Worm (Caenorhabditis elegans) whole organism, young adult: Measurements from ENCODE around the gene grl-7.
A peak's percentile ranks its signal among the peaks of the same experiment; 100 is the strongest.
"Not testable (repeated sequence)": the region's sequence is repeated elsewhere in the genome, so short reads cannot be mapped to it uniquely, and the experiment has no call there.

Experiments used
- D2030.7 ChIP-seq: fragments of 200-800 bp; sonication (Bioruptor generic); IDR thresholded peaks from 2 replicates; pipeline ENCODE4 v1.3.6; 2022; ENCODE audit warnings: missing genetic modification reagents, missing genetic modification characterization, missing compliant biosample characterization
- F33H1.4 ChIP-seq: fragments of 200-800 bp; sonication (Bioruptor generic); IDR thresholded peaks from 2 replicates; pipeline ENCODE4 v1.3.6; 2022; ENCODE audit warnings: missing genetic modification reagents, missing genetic modification characterization, missing compliant biosample characterization
- T26A5.8 ChIP-seq: sonication (generic microtip); optimal IDR thresholded peaks from 2 replicates; lab custom pipeline; 2016; ENCODE audit warnings: missing genetic modification characterization, missing compliant biosample characterization
- aptf-2 ChIP-seq: fragments of 200-800 bp; sonication (Bioruptor generic); conservative IDR thresholded peaks from 2 replicates; pipeline ENCODE4 v1.3.6; 2022; ENCODE audit warnings: missing genetic modification reagents, missing genetic modification characterization, missing compliant biosample characterization
- ceh-27 ChIP-seq: fragments of 200-800 bp; sonication (Bioruptor generic); optimal IDR thresholded peaks from 2 replicates; lab custom pipeline; 2018; ENCODE audit warnings: mild to moderate bottlenecking, missing genetic modification characterization, moderate library complexity, missing compliant biosample characterization
- dox-1 ChIP-seq: fragments of 200-800 bp; sonication (Bioruptor generic); IDR thresholded peaks from 2 replicates; pipeline ENCODE4 v1.3.6; 2022; ENCODE audit warnings: missing genetic modification reagents, missing genetic modification characterization, missing compliant biosample characterization
- dpff-1 ChIP-seq: sonication (generic microtip); optimal IDR thresholded peaks from 2 replicates; lab custom pipeline; 2017; ENCODE audit warnings: mild to moderate bottlenecking, missing genetic modification characterization, missing compliant biosample characterization
- dpl-1 ChIP-seq: fragments of 150-350 bp; optimal IDR thresholded peaks from 2 replicates; lab custom pipeline; 2014; ENCODE audit warnings: missing biosample characterization, missing genetic modification reagents, missing genetic modification characterization
- egl-18 ChIP-seq: fragments of 200-800 bp; sonication (Bioruptor generic); IDR thresholded peaks from 2 replicates; pipeline ENCODE4 v1.3.6; 2022; ENCODE audit warnings: missing genetic modification reagents, missing genetic modification characterization, missing compliant biosample characterization
- him-1 ChIP-seq: sonication (generic microtip); optimal IDR thresholded peaks from 2 replicates; lab custom pipeline; 2016; ENCODE audit warnings: missing genotype, missing genetic modification reagents, missing genetic modification characterization, missing compliant biosample characterization
- hlh-26 ChIP-seq: fragments of 200-800 bp; sonication (Bioruptor generic); conservative IDR thresholded peaks from 2 replicates; pipeline ENCODE4 v1.3.6; 2022; ENCODE audit warnings: missing genetic modification reagents, missing genetic modification characterization, missing compliant biosample characterization
- hmg-1.2 ChIP-seq: fragments of 200-800 bp; sonication (Bioruptor generic); IDR thresholded peaks from 2 replicates; pipeline ENCODE4 v1.3.6; 2022; ENCODE audit warnings: missing genetic modification reagents, missing genetic modification characterization, missing compliant biosample characterization
- hsf-1 ChIP-seq: fragments of 200-800 bp; sonication (Bioruptor generic); IDR thresholded peaks from 2 replicates; pipeline ENCODE4 v1.3.6; 2022; ENCODE audit warnings: missing genetic modification reagents, missing genetic modification characterization, missing compliant biosample characterization
- let-526 ChIP-seq: fragments of 200-800 bp; sonication (Bioruptor generic); IDR thresholded peaks from 2 replicates; pipeline ENCODE4 v1.3.6; 2022; ENCODE audit warnings: missing genetic modification reagents, missing genetic modification characterization, missing compliant biosample characterization
- let-607 ChIP-seq, 2 experiments: fragments of 200-800 bp in 1 of 2; sonication (Bioruptor generic) in 1 of 2; sonication (generic microtip) in 1 of 2; optimal IDR thresholded peaks; 2 replicates each; lab custom pipeline; 2016 to 2018; ENCODE audit warnings: mild to moderate bottlenecking in 2 of 2, missing compliant biosample characterization in 2 of 2, missing genetic modification characterization in 2 of 2, moderate library complexity in 2 of 2, missing genotype in 1 of 2
- lin-26 ChIP-seq: fragments of 200-800 bp; sonication (Bioruptor generic); IDR thresholded peaks from 2 replicates; pipeline ENCODE4 v1.3.6; 2022; ENCODE audit warnings: missing genetic modification reagents, missing genetic modification characterization, missing compliant biosample characterization
- lin-40 ChIP-seq: sonication (generic microtip); optimal IDR thresholded peaks from 2 replicates; lab custom pipeline; 2016; ENCODE audit warnings: missing genetic modification characterization, mild to moderate bottlenecking, missing compliant biosample characterization, missing genotype, missing genetic modification reagents
- lsl-1 ChIP-seq: fragments of 200-800 bp; sonication (Bioruptor generic); optimal IDR thresholded peaks from 2 replicates; lab custom pipeline; 2018; ENCODE audit warnings: mild to moderate bottlenecking, missing genetic modification characterization, moderate library complexity, missing compliant biosample characterization
- madf-3 ChIP-seq: fragments of 200-800 bp; sonication (Bioruptor generic); IDR thresholded peaks from 2 replicates; pipeline ENCODE4 v1.3.6; 2022; ENCODE audit warnings: missing genetic modification reagents, missing genetic modification characterization, missing compliant biosample characterization
- madf-6 ChIP-seq: fragments of 200-800 bp; sonication (Bioruptor generic); IDR thresholded peaks from 2 replicates; pipeline ENCODE4 v1.3.6; 2022; ENCODE audit warnings: missing genetic modification reagents, missing genetic modification characterization, missing compliant biosample characterization
- nfya-1 ChIP-seq: sonication (generic microtip); optimal IDR thresholded peaks from 2 replicates; lab custom pipeline; 2017; ENCODE audit warnings: antibody characterized with exemption, missing compliant biosample characterization, missing genetic modification characterization, borderline replicate concordance; ENCODE audit not compliant: insufficient read depth
- nfyb-1 ChIP-seq: fragments of 200-800 bp; sonication (Bioruptor generic); IDR thresholded peaks from 2 replicates; pipeline ENCODE4 v1.3.6; 2022; ENCODE audit warnings: missing genetic modification reagents, missing genetic modification characterization, missing compliant biosample characterization
- nhr-27 ChIP-seq: fragments of 200-800 bp; sonication (Bioruptor generic); optimal IDR thresholded peaks from 2 replicates; lab custom pipeline; 2018; ENCODE audit warnings: mild to moderate bottlenecking, missing genetic modification characterization, moderate library complexity, missing compliant biosample characterization
- pbrm-1 ChIP-seq: fragments of 200-800 bp; sonication (Bioruptor generic); IDR thresholded peaks from 2 replicates; pipeline ENCODE4 v1.3.6; 2022; ENCODE audit warnings: missing genetic modification reagents, missing genetic modification characterization, missing compliant biosample characterization
- repo-1 ChIP-seq: sonication (generic microtip); optimal IDR thresholded peaks from 2 replicates; lab custom pipeline; 2017; ENCODE audit warnings: mild to moderate bottlenecking, missing genetic modification characterization, missing compliant biosample characterization
- rpc-1 ChIP-seq, 2 experiments: fragments of 150-350 bp in 1 of 2; sonication (generic microtip) in 1 of 2; optimal IDR thresholded peaks; 2 replicates each; lab custom pipeline; 2014 to 2018; ENCODE audit warnings: missing biosample characterization in 1 of 2, missing genetic modification characterization in 1 of 2, missing genetic modification reagents in 1 of 2, missing genotype in 1 of 2
- sdz-38 ChIP-seq: sonication (generic microtip); optimal IDR thresholded peaks from 2 replicates; lab custom pipeline; 2016; ENCODE audit warnings: missing genotype, missing genetic modification characterization, missing compliant biosample characterization
- snpc-1.1 ChIP-seq: sonication (generic microtip); optimal IDR thresholded peaks from 2 replicates; lab custom pipeline; 2017; ENCODE audit warnings: missing genetic modification characterization, mild to moderate bottlenecking, missing compliant biosample characterization, antibody characterized with exemption, moderate library complexity, missing genotype, missing genetic modification reagents; ENCODE audit not compliant: insufficient read depth
- snpc-1.3 ChIP-seq: sonication (generic microtip); optimal IDR thresholded peaks from 2 replicates; lab custom pipeline; 2017; ENCODE audit warnings: missing genetic modification characterization, mild to moderate bottlenecking, missing compliant biosample characterization, antibody characterized with exemption, moderate library complexity, missing genotype, missing genetic modification reagents; ENCODE audit not compliant: insufficient read depth
- snpc-3.4 ChIP-seq: sonication (generic microtip); optimal IDR thresholded peaks from 2 replicates; lab custom pipeline; 2017; ENCODE audit warnings: missing genetic modification characterization, mild to moderate bottlenecking, missing compliant biosample characterization, antibody characterized with exemption, moderate library complexity, missing genotype, missing genetic modification reagents
- snpc-4 ChIP-seq, 5 experiments: fragments of 150-350 bp in 1 of 5; sonication (generic microtip) in 4 of 5; optimal IDR thresholded peaks; 2 replicates each; lab custom pipeline; 2014 to 2018; ENCODE audit warnings: missing genetic modification characterization in 5 of 5, missing biosample characterization in 3 of 5, antibody characterized with exemption in 2 of 5, mild to moderate bottlenecking in 2 of 5, missing compliant biosample characterization in 2 of 5, missing genotype in 2 of 5, moderate library complexity in 2 of 5, missing genetic modification reagents in 1 of 5
- sptf-2 ChIP-seq: fragments of 200-800 bp; sonication (Bioruptor generic); optimal IDR thresholded peaks from 2 replicates; lab custom pipeline; 2018; ENCODE audit warnings: mild to moderate bottlenecking, missing genetic modification characterization, missing compliant biosample characterization
- tbp1 ChIP-seq: fragments of 200-800 bp; sonication (Bioruptor generic); optimal IDR thresholded peaks from 2 replicates; lab custom pipeline; 2018; ENCODE audit warnings: mild to moderate bottlenecking, missing genetic modification characterization, missing compliant biosample characterization
- tlf-1 ChIP-seq: fragments of 200-800 bp; sonication (Bioruptor generic); optimal IDR thresholded peaks from 2 replicates; lab custom pipeline; 2018; ENCODE audit warnings: mild to moderate bottlenecking, missing genetic modification characterization, missing compliant biosample characterization
- ztf-6 ChIP-seq: fragments of 200-800 bp; sonication (Bioruptor generic); IDR thresholded peaks from 2 replicates; pipeline ENCODE4 v1.3.6; 2022; ENCODE audit warnings: missing genetic modification reagents, missing genetic modification characterization, missing compliant biosample characterization

The grl-7 gene

DNA sequence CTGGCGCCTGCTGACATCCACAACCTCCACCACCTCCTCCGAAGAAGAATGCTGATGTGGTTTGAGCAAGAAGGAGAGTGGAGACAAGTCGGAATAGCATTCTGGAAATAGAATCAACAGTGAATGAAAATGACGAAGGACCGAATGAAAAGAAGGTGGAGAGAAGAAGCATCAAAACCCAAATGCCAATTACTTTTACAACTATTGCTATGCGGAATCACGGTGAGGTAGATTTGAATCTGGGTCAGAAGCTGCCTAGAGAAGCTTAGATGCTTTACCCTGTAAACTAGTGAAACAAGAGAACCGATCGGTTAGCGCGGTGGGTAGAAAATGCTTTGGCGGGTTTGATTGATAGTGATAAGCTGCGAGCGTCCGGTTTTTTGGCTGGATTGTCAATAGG, at the start of gene grl-7:
TSS of gene grl-7 (minus strand) at position 101 of the 400 bp plus-strand sequence.
- TF ChIP-seq let-607 (tag; optimal IDR thresholded peaks at IDR 0.05; lab: Kevin White, UChicago) = no peak
- 0 out of 2 replicates have a peak, but pooled peaks have one; percentile 24 for TF ChIP-seq let-526

DNA sequence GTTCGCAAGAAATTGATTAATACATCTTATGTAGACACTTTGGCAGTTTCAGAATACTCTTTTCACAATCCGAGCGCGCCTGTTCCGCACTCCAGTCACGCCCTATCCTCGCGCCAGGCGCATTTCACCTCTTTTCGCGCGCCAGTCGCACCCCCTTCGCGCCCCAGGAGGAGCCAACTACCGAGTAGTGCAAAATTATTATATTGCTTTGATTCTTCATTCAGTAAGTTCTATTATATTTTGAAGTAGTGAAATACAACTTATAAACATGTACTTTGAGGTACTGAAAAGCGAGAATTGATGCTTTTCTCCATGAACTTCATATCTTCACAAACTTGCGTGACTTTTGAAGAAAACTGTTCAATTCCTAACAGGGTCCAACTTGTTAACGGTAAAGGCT, 49.3 kb upstream of the grl-7 start, which contains the start of gene nas-18:
TSS of gene nas-18 (plus strand) at position 301 of the 400 bp plus-strand sequence.
- TF ChIP-seq him-1; hlh-26 (GFP tag; lab: Robert Waterston, UW); egl-18: not testable (repeated sequence)

DNA sequence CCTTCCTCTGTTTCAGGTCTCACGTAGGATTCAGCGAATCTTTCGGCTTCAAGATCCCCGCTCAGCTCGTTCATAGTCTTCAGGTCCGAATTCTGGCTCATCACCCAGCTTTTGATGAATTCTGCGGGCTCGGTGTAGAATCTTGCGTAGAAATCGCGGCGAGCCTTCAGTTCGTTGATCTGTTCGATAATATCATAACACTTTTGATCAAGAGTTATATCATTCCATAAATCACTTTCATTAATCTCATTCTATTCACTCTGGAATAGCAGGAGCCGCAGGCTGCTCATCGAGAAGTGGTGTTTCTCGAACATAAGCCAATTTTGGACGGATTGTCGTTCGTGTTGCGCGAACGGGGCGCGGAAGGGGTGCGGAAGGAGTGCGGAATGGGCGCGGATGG, 48.2 kb upstream of the grl-7 start, which contains the start of gene K03B8.4:
TSS of gene K03B8.4 (minus strand) at position 101 of the 400 bp plus-strand sequence.
- not testable (repeated sequence) for TF ChIP-seq madf-3 (GFP tag; lab: Robert Waterston, UW); rpc-1 (optimal IDR thresholded peaks at IDR 0.05; lab: Kevin White, UChicago); rpc-1 (tag; optimal IDR thresholded peaks at IDR 0.05; lab: Kevin White, UChicago); lsl-1 (GFP tag; lab: Kevin White, UChicago)

DNA sequence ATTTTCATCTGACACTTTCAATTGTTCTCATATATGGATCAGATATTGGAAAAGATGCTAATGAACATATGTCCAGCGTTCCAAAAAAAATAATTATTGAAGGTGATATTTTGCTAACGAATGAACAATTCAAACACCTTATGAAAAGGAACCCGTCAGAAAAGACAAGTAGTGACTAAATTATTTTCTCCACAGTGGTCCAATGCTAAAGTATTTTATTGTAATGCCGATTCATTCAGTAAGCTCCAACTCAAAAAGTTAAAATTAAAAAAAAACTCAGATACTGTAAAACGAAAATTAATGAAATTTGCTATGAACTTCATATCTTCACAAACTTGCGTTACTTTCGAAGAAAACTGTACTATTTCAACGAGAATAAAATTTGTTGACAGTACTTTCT, 45.2 kb upstream of the grl-7 start, which contains the start of gene nas-16:
TSS of gene nas-16 (plus strand) at position 301 of the 400 bp plus-strand sequence.
- TF ChIP-seq nhr-27 (tag; lab: Kevin White, UChicago) (no peak), hsf-1 (GFP tag; lab: Robert Waterston, UW) (no peak), repo-1 (tag; lab: Kevin White, UChicago) (no peak)
- TF ChIP-seq, all 124 proteins: peak for 0

DNA sequence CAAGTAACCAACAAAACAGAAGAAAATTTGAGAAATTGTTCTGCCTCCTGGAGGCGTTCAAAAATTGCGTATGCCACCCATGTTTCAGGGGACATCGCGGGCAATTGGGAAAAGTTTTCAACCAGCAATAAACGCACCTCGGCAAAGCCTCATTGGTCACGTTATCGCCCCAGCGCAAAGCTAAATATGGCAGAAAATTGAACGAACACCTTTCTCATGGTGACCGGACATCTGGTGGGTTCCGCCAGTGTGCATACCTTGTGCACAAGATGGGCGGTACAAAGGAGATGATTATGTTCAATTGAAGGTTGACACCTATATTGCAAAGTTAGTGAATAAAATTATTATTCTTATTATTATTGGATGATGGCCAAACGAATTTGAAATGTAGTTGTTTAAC, 44.2 kb upstream of the grl-7 start:
- TF ChIP-seq F33H1.4 (GFP tag; lab: Robert Waterston, UW) (0 out of 2 replicates have a peak, but pooled peaks have one; percentile 30), snpc-1.3 (tag; lab: Kevin White, UChicago) (peak; percentile 15), pbrm-1 (GFP tag; lab: Robert Waterston, UW) (peak; percentile 52; the same call in 1 of the 2 replicates), tbp1 (GFP tag; lab: Kevin White, UChicago) (peak; percentile 60), lin-26 (GFP tag; lab: Robert Waterston, UW) (0 out of 2 replicates have a peak, but pooled peaks have one; percentile 32), nfyb-1 (GFP tag; lab: Robert Waterston, UW) (peak; percentile 47; the same call in 1 of the 2 replicates), lsl-1 (GFP tag; lab: Kevin White, UChicago) (peak; percentile 14), him-1 (peak; percentile 48), snpc-4 (GFP tag; optimal IDR thresholded peaks at IDR 0.05; lab: Kevin White, UChicago) (peak; percentile 85), snpc-4 (tag; optimal IDR thresholded peaks at IDR 0.05; lab: Kevin White, UChicago) (peak in 3 of 4 experiments; percentile 86 to 92 (median 91)), hmg-1.2 (peak; percentile 73), snpc-1.1 (peak; percentile 88), snpc-3.4 (tag; lab: Kevin White, UChicago) (peak; percentile 61), madf-6 (GFP tag; lab: Robert Waterston, UW) (peak; percentile 40; the same call in 1 of the 2 replicates), D2030.7 (peak; percentile 62), dox-1 (GFP tag; lab: Robert Waterston, UW) (peak; percentile 73; the same call in 1 of the 2 replicates)
- TF ChIP-seq, all 124 proteins: peak for 15; not testable (repeated sequence) for 109

DNA sequence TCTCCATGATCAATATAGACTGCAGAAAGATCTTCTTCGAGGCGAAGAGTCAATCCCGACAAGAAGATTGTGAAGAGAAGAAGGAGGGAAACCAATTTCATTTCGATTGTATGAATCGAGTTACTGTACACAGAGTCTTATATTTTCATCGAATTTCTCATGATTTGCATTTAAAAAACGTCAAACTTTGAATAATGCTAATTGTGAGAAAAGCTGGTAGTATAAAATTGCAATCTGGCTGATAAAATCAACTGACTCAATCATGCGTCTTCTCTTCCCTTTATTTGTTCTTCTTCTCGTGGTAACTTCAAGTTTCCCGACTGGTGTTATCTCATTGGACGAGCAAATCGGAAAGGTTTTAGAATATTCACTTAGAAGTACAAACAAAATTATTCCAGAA, 43.6 kb upstream of the grl-7 start, which contains the start of the genes K03B8.11 and K03B8.14:
TSS of gene K03B8.11 (minus strand) at position 101 of the 400 bp plus-strand sequence.
TSS of gene K03B8.14 (plus strand) at position 110 of the 400 bp plus-strand sequence.
- TF ChIP-seq T26A5.8 = no peak
- TF ChIP-seq nfya-1 (tag; lab: Kevin White, UChicago) = no peak
- no peak for TF ChIP-seq aptf-2 (GFP tag; lab: Robert Waterston, UW)
- no peak for TF ChIP-seq dpff-1 (tag; lab: Kevin White, UChicago)
- TF ChIP-seq tlf-1 (GFP tag; lab: Kevin White, UChicago) = no peak
- TF ChIP-seq sdz-38 (tag; lab: Kevin White, UChicago) = no peak
- TF ChIP-seq ztf-6 (GFP tag; lab: Robert Waterston, UW) = no peak
- TF ChIP-seq snpc-4 (GFP tag; optimal IDR thresholded peaks at IDR 0.05; lab: Kevin White, UChicago) = no peak
- TF ChIP-seq snpc-4 (tag; optimal IDR thresholded peaks at IDR 0.05; lab: Kevin White, UChicago) = no peak
- no peak for TF ChIP-seq dpl-1 (GFP tag; lab: Kevin White, UChicago)
- no peak for TF ChIP-seq sptf-2 (GFP tag; lab: Kevin White, UChicago)
- TF ChIP-seq lin-40 (tag; lab: Kevin White, UChicago) = no peak
- TF ChIP-seq hsf-1 (GFP tag; lab: Robert Waterston, UW) = no peak
- no peak for TF ChIP-seq ceh-27 (GFP tag; lab: Kevin White, UChicago)
